Worm (Caenorhabditis elegans): ENCODE results near the gene F13B6.3.

- TF ChIP-seq klf-2 (GFP tag; conservative IDR thresholded peaks at IDR 0.05) (no peak), ref-1 (GFP tag; conservative IDR thresholded peaks at IDR 0.05) (no peak), T22C8.4 (GFP tag; IDR thresholded peaks at IDR 0.05) (no peak), cog-1 (tag; optimal IDR thresholded peaks at IDR 0.05) (no peak), flt-1 (GFP tag; IDR thresholded peaks at IDR 0.05) (no peak)
These were observed 31.9 kb downstream of the F13B6.3 start, which contains the start of gene B0496.11 for ce11 chrIV:7433858-7434257.

Measured in whole organism, midembryonic.